Worm (Caenorhabditis elegans) whole organism, young adult: Measurements from ENCODE around the gene K08D10.11.

Experiments
- F49E8.2 ChIP-seq: sonication (generic microtip); optimal IDR thresholded peaks from 3 replicates; lab custom pipeline; 2017; ENCODE audit warnings: missing genetic modification characterization, mild to moderate bottlenecking, missing compliant biosample characterization, antibody characterized with exemption, moderate library complexity; ENCODE audit not compliant: insufficient read depth
- ZK185.1 ChIP-seq: sonication (generic microtip); optimal IDR thresholded peaks from 2 replicates; lab custom pipeline; 2016; ENCODE audit warnings: mild to moderate bottlenecking, missing genetic modification characterization, missing compliant biosample characterization; ENCODE audit not compliant: poor library complexity, severe bottlenecking
- ama-1 ChIP-seq, 3 experiments: fragments of 150-350 bp in 1 of 3; sonication (generic microtip) in 2 of 3; optimal IDR thresholded peaks; 2 replicates each; lab custom pipeline; 2014 to 2018; ENCODE audit warnings: missing biosample characterization in 2 of 3, missing genetic modification characterization in 2 of 3, missing genetic modification reagents in 2 of 3
- gei-17 ChIP-seq: fragments of 200-800 bp; sonication (Bioruptor generic); optimal IDR thresholded peaks from 2 replicates; lab custom pipeline; 2018; ENCODE audit warnings: mild to moderate bottlenecking, missing genetic modification characterization, missing compliant biosample characterization

DNA sequence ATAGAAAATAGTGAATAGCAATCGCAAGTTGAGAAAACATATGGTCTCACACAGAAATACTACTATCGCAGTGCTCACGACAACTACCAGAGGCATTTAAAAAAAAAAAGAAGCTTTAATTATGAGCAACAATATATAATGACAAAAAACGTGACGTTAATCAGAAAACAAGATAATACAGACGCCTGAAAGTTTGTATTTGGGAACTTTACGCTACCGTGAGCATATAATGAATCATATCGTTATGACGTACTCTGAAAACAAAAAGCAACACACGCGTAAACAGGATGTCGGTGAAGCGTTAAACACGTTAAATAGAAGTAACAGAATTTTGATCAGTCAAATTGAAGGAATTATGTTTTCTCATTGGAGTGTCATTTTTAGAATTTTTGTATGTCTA lies 39.9 kb upstream of the K08D10.11 start, which contains the start of gene srbc-71:
- no peak for TF ChIP-seq F49E8.2 (tag; lab: Kevin White, UChicago)
- TF ChIP-seq ama-1 (optimal IDR thresholded peaks at IDR 0.05; lab: Kevin White, UChicago), result no peak
- no peak for TF ChIP-seq ama-1 (GFP tag; optimal IDR thresholded peaks at IDR 0.05; lab: Kevin White, UChicago)
- TF ChIP-seq gei-17 (GFP tag; lab: Kevin White, UChicago), result no peak
- no peak for TF ChIP-seq ZK185.1 (tag; lab: Kevin White, UChicago)
